Fruit fly (Drosophila melanogaster) whole organism, adult: ENCODE measurements around the gene Srx.
A peak's percentile ranks its signal among the peaks of the same experiment; 100 is the strongest.

Source experiments
- CG11617 ChIP-seq: fragments of 200-800 bp; sonication (Bioruptor generic); optimal IDR thresholded peaks from 2 replicates; lab custom pipeline; 2017; ENCODE audit warnings: mild to moderate bottlenecking, missing biosample characterization, missing genetic modification reagents, missing genetic modification characterization
- CG12768 ChIP-seq: fragments of 200-800 bp; sonication (Bioruptor generic); optimal IDR thresholded peaks from 2 replicates; lab custom pipeline; 2017; ENCODE audit warnings: missing biosample characterization, missing genetic modification characterization, mild to moderate bottlenecking, moderate library complexity, missing genetic modification reagents
- CG14711 ChIP-seq: fragments of 200-800 bp; sonication (Bioruptor generic); optimal IDR thresholded peaks from 2 replicates; lab custom pipeline; 2018; ENCODE audit warnings: missing biosample characterization, mild to moderate bottlenecking, missing genetic modification characterization, moderate library complexity
- CG1620 ChIP-seq: fragments of 200-800 bp; sonication (Bioruptor generic); optimal IDR thresholded peaks from 2 replicates; lab custom pipeline; 2016; ENCODE audit warnings: missing biosample characterization, missing genetic modification characterization
- CG33017 ChIP-seq: fragments of 200-800 bp; sonication (Bioruptor generic); optimal IDR thresholded peaks from 2 replicates; lab custom pipeline; 2018; ENCODE audit warnings: missing biosample characterization, mild to moderate bottlenecking, missing genetic modification characterization, moderate library complexity
- CG5204 ChIP-seq: fragments of 200-800 bp; sonication (Bioruptor generic); optimal IDR thresholded peaks from 2 replicates; lab custom pipeline; 2016; ENCODE audit warnings: missing biosample characterization, missing genetic modification characterization
- CG7045 ChIP-seq: fragments of 200-800 bp; sonication (Bioruptor generic); optimal IDR thresholded peaks from 2 replicates; lab custom pipeline; 2017; ENCODE audit warnings: missing biosample characterization, mild to moderate bottlenecking, missing genetic modification characterization
- CG7101 ChIP-seq: fragments of 200-800 bp; sonication (Bioruptor generic); optimal IDR thresholded peaks from 2 replicates; lab custom pipeline; 2018; ENCODE audit warnings: missing biosample characterization, mild to moderate bottlenecking, missing genetic modification characterization, moderate library complexity
- Clk ChIP-seq: fragments of 200-800 bp; sonication (Bioruptor generic); optimal IDR thresholded peaks from 2 replicates; lab custom pipeline; 2017; ENCODE audit warnings: missing biosample characterization, missing genetic modification characterization
- Crg-1 ChIP-seq: fragments of 200-800 bp; sonication (Bioruptor generic); optimal IDR thresholded peaks from 2 replicates; lab custom pipeline; 2016; ENCODE audit warnings: missing biosample characterization, missing genetic modification characterization
- Hr96 ChIP-seq: fragments of 200-800 bp; sonication (Bioruptor generic); optimal IDR thresholded peaks from 2 replicates; lab custom pipeline; 2016; ENCODE audit warnings: missing biosample characterization, missing genetic modification characterization
- Mnt ChIP-seq: fragments of 200-800 bp; sonication (Bioruptor generic); optimal IDR thresholded peaks from 2 replicates; lab custom pipeline; 2016; ENCODE audit warnings: missing biosample characterization, mild to moderate bottlenecking, missing genetic modification characterization
- bab1 ChIP-seq: fragments of 200-800 bp; sonication (Bioruptor generic); optimal IDR thresholded peaks from 3 replicates; lab custom pipeline; 2019; ENCODE audit warnings: missing biosample characterization, mild to moderate bottlenecking, missing genetic modification characterization, moderate library complexity
- cic ChIP-seq: fragments of 200-800 bp; sonication (Bioruptor generic); optimal IDR thresholded peaks from 2 replicates; lab custom pipeline; 2017; ENCODE audit warnings: missing biosample characterization, mild to moderate bottlenecking, missing genetic modification characterization, moderate library complexity
- cnc ChIP-seq, 2 experiments: fragments of >200 bp; optimal IDR thresholded peaks; 2 replicates each; lab custom pipeline; 2017
- kay ChIP-seq: fragments of 200-800 bp; sonication (Bioruptor generic); peaks from one replicate; lab custom pipeline; 2016; ENCODE audit warnings: missing biosample characterization, missing genetic modification characterization, borderline replicate concordance
- ovo ChIP-seq: fragments of 200-800 bp; sonication (Bioruptor generic); optimal IDR thresholded peaks from 2 replicates; lab custom pipeline; 2016; ENCODE audit warnings: missing biosample characterization, missing genetic modification characterization
- pad ChIP-seq: fragments of 200-800 bp; sonication (Bioruptor generic); optimal IDR thresholded peaks from 3 replicates; lab custom pipeline; 2017; ENCODE audit warnings: missing biosample characterization, missing genetic modification characterization, mild to moderate bottlenecking, moderate library complexity, missing genetic modification reagents
- tj ChIP-seq: fragments of 200-800 bp; sonication (Bioruptor generic); optimal IDR thresholded peaks from 3 replicates; lab custom pipeline; 2017; ENCODE audit warnings: missing biosample characterization, mild to moderate bottlenecking, missing genetic modification characterization, moderate library complexity
- toe ChIP-seq: fragments of 200-800 bp; sonication (Bioruptor generic); optimal IDR thresholded peaks from 2 replicates; lab custom pipeline; 2016; ENCODE audit warnings: missing biosample characterization, missing genetic modification characterization

Gene Srx

dm6 chrX:17877974-17878373 lies 21.2 kb downstream of the Srx start:
- TF ChIP-seq pad (GFP tag; lab: Kevin White, UChicago) = no peak
- TF ChIP-seq kay = peak; percentile 83

dm6 chrX:17878632-17879033 lies 21.9 kb downstream of the Srx start:
- TF ChIP-seq bab1 (peak; percentile 38), cnc (optimal IDR thresholded peaks at IDR 0.05; lab: Kevin White, UChicago) (no peak), pad (GFP tag; lab: Kevin White, UChicago) (no peak), CG12768 (peak; percentile 46), CG14711 (tag; lab: Kevin White, UChicago) (no peak), ovo (GFP tag; lab: Kevin White, UChicago) (no peak), CG33017 (tag; lab: Kevin White, UChicago) (no peak), Mnt (GFP tag; lab: Kevin White, UChicago) (peak; percentile 50), cic (GFP tag; lab: Kevin White, UChicago) (peak; percentile 46), Crg-1 (GFP tag; lab: Kevin White, UChicago) (no peak), toe (GFP tag; lab: Kevin White, UChicago) (peak; percentile 10), CG5204 (GFP tag; lab: Kevin White, UChicago) (no peak), Hr96 (GFP tag; lab: Kevin White, UChicago) (no peak), CG11617 (GFP tag; lab: Kevin White, UChicago) (peak; percentile 3)

- TF ChIP-seq tj (GFP tag; lab: Kevin White, UChicago) (no peak), CG14711 (tag; lab: Kevin White, UChicago) (peak; percentile 57), toe (GFP tag; lab: Kevin White, UChicago) (no peak), Crg-1 (GFP tag; lab: Kevin White, UChicago) (no peak), pad (GFP tag; lab: Kevin White, UChicago) (peak; percentile 16), bab1 (no peak), CG5204 (GFP tag; lab: Kevin White, UChicago) (no peak), kay (peak; percentile 32), CG12768 (no peak), CG33017 (tag; lab: Kevin White, UChicago) (no peak), CG7045 (GFP tag; lab: Kevin White, UChicago) (no peak), CG11617 (GFP tag; lab: Kevin White, UChicago) (no peak), CG7101 (tag; lab: Kevin White, UChicago) (peak; percentile 5), Clk (GFP tag; lab: Kevin White, UChicago) (no peak), CG1620 (GFP tag; lab: Kevin White, UChicago) (no peak)
Measured at dm6 chrX:17879211-17879897, 22.6 kb downstream of the Srx start.

DNA sequence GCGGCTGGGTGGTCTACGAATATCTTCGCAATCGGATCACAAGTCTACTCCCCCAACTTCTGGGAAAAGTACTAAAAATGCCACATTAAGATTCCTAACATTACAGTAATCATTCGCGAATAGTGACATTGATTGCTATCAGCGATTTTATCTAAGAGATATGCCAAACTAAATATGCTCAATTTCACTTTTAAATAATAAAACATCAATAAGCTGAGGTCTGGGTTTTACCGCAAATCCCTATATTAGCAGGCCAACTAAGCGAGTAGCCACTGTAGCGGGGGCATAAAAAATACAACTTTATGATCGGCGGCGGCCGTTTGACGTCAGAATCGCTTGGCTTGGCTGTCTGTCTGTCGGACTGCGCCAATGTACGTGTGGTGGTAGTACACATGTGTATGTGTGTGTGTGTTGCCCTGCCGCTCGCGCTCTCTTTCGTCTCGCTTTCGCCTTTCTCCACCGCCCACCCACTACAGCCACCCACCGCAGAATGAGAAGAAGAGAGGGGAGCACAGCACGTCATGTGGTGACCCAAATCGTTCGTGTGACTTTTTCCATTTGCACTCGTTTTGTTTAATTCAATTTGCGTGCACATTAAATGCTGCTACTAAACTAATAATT lies 23.6 kb downstream of the Srx start:
- peak; percentile 91 for TF ChIP-seq CG14711 (tag; lab: Kevin White, UChicago)
- peak; percentile 89 for TF ChIP-seq CG11617 (GFP tag; lab: Kevin White, UChicago)
- TF ChIP-seq pad (GFP tag; lab: Kevin White, UChicago) = peak; percentile 84
- TF ChIP-seq ovo (GFP tag; lab: Kevin White, UChicago) = peak; percentile 44
- TF ChIP-seq Mnt (GFP tag; lab: Kevin White, UChicago) = peak; percentile 94
- peak; percentile 90 for TF ChIP-seq CG12768
- peak; percentile 89 for TF ChIP-seq CG1620 (GFP tag; lab: Kevin White, UChicago)
- peak; percentile 84 for TF ChIP-seq tj (GFP tag; lab: Kevin White, UChicago)
- peak; percentile 57 for TF ChIP-seq cic (GFP tag; lab: Kevin White, UChicago)
- TF ChIP-seq cnc (optimal IDR thresholded peaks at IDR 0.05; lab: Kevin White, UChicago) = no peak
- TF ChIP-seq CG5204 (GFP tag; lab: Kevin White, UChicago) = peak; percentile 90
- peak; percentile 80 for TF ChIP-seq Clk (GFP tag; lab: Kevin White, UChicago)
- peak; percentile 85 for TF ChIP-seq kay
- peak; percentile 90 for TF ChIP-seq CG7045 (GFP tag; lab: Kevin White, UChicago)
- peak; percentile 90 for TF ChIP-seq toe (GFP tag; lab: Kevin White, UChicago)
- TF ChIP-seq CG33017 (tag; lab: Kevin White, UChicago) = peak; percentile 94
- TF ChIP-seq bab1 = peak; percentile 87
- peak; percentile 94 for TF ChIP-seq Crg-1 (GFP tag; lab: Kevin White, UChicago)
- peak; percentile 98 for TF ChIP-seq CG7101 (tag; lab: Kevin White, UChicago)
- peak; percentile 97 for TF ChIP-seq Hr96 (GFP tag; lab: Kevin White, UChicago)

dm6 chrX:17881138-17882121 lies 24.7 kb downstream of the Srx start:
- TF ChIP-seq CG12768 (no peak), tj (GFP tag; lab: Kevin White, UChicago) (peak; percentile 84), Clk (GFP tag; lab: Kevin White, UChicago) (no peak), Mnt (GFP tag; lab: Kevin White, UChicago) (peak; percentile 18), bab1 (peak; percentile 81), kay (peak; percentile 50), Hr96 (GFP tag; lab: Kevin White, UChicago) (no peak), cic (GFP tag; lab: Kevin White, UChicago) (no peak), cnc (optimal IDR thresholded peaks at IDR 0.05; lab: Kevin White, UChicago) (no peak), CG5204 (GFP tag; lab: Kevin White, UChicago) (peak; percentile 41), CG33017 (tag; lab: Kevin White, UChicago) (peak; percentile 40), CG7045 (GFP tag; lab: Kevin White, UChicago) (no peak), toe (GFP tag; lab: Kevin White, UChicago) (no peak), CG14711 (tag; lab: Kevin White, UChicago) (peak; percentile 69), CG7101 (tag; lab: Kevin White, UChicago) (peak; percentile 73), pad (GFP tag; lab: Kevin White, UChicago) (peak; percentile 45), CG1620 (GFP tag; lab: Kevin White, UChicago) (peak; percentile 33), Crg-1 (GFP tag; lab: Kevin White, UChicago) (peak; percentile 24), ovo (GFP tag; lab: Kevin White, UChicago) (peak; percentile 7), CG11617 (GFP tag; lab: Kevin White, UChicago) (no peak)
